Fruit fly (Drosophila melanogaster): Measurements from ENCODE around the gene CG17234.

DNA sequence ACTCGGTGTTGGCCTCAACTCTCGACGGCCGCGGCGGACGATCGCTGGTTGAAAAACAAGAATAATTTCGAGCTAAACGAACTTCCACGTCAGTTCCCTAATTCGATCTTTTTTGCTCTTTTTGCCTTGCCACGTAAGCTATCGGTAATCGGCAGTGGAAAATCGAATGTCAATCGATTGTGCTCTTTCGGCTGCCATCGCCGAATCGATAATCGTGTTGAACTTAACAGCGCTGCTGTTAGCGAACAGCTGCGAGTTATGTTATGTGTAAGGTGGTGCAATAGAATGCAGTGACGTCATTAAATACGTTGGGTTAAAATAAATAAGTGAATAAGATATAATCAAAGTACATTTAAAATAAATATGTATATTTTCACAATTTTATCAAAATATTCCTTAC is 16.1 kb upstream of the CG17234 start, which contains the start of gene Sec24CD:
- TF ChIP-seq Snoo (tag; optimal IDR thresholded peaks at IDR 0.05) (no peak), CG9948 (tag; optimal IDR thresholded peaks at IDR 0.05) (no peak), CG8301 (tag; optimal IDR thresholded peaks at IDR 0.05) (no peak), EcR (GFP tag; optimal IDR thresholded peaks at IDR 0.05) (peak; percentile 36), Pif1B (GFP tag; optimal IDR thresholded peaks at IDR 0.05) (no peak)

All from whole organism, pupa.